Worm (Caenorhabditis elegans) whole organism, L2 larva: ENCODE results near the gene F10D2.10.

Source experiments
- ZK546.5 ChIP-seq: sonication (generic microtip); optimal IDR thresholded peaks from 2 replicates; lab custom pipeline; 2017; ENCODE audit warnings: missing biosample characterization, missing genetic modification characterization
- alr-1 ChIP-seq: fragments of 150-350 bp; optimal IDR thresholded peaks from 2 replicates; lab custom pipeline; 2014; ENCODE audit warnings: missing biosample characterization, missing genetic modification characterization
- lin-11 ChIP-seq: fragments of 150-350 bp; sonication (generic microtip); optimal IDR thresholded peaks from 2 replicates; lab custom pipeline; 2014; ENCODE audit warnings: missing biosample characterization, missing genetic modification characterization, inconsistent platforms, mixed read lengths
- nhr-6 ChIP-seq: fragments of 150-350 bp; optimal IDR thresholded peaks from 2 replicates; lab custom pipeline; 2014; ENCODE audit warnings: missing biosample characterization, missing genetic modification characterization

DNA sequence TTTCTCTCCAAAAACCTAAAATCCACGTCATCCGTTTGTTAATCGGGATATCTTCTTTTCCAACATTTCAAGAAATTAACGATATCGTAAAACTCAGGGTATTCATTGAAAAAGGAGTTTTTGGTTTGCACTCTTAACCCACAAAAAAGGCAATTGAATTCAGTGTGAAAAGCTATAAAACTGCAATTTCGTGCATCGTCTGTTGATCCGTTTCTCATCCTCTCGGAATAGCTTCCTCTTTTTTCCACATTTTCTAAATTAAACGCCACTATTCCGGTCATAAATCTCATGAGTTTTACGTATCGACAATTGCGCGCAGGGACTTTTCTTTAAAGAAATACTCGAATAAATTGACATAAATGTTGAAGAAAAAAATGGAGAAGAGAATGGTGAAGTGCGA is 43.8 kb downstream of the F10D2.10 start:
- TF ChIP-seq alr-1 (tag; lab: Kevin White, UChicago) (no peak), ZK546.5 (tag; lab: Kevin White, UChicago) (no peak), nhr-6 (no peak), lin-11 (no peak)
